Worm (Caenorhabditis elegans) whole organism, early embryonic: ENCODE data around the gene R11D1.7.

Experiments
- B0310.2 ChIP-seq: sonication (generic microtip); optimal IDR thresholded peaks from 2 replicates; lab custom pipeline; 2016; ENCODE audit warnings: mild to moderate bottlenecking, missing genetic modification characterization, missing compliant biosample characterization
- F13C5.2 ChIP-seq: sonication (generic microtip); optimal IDR thresholded peaks from 2 replicates; lab custom pipeline; 2017; ENCODE audit warnings: mild to moderate bottlenecking, missing genetic modification characterization, inconsistent platforms, missing compliant biosample characterization
- aly-1 ChIP-seq: sonication (generic microtip); optimal IDR thresholded peaks from 2 replicates; lab custom pipeline; 2016; ENCODE audit warnings: missing genetic modification characterization, missing compliant biosample characterization
- ama-1 ChIP-seq: fragments of 150-350 bp; optimal IDR thresholded peaks from 2 replicates; lab custom pipeline; 2014
- ceh-13 ChIP-seq: fragments of 200-800 bp; sonication (Bioruptor generic); optimal IDR thresholded peaks from 2 replicates; lab custom pipeline; 2018; ENCODE audit warnings: mild to moderate bottlenecking, missing genetic modification characterization, missing compliant biosample characterization
- ceh-36 ChIP-seq: sonication (generic microtip); optimal IDR thresholded peaks from 2 replicates; lab custom pipeline; 2016; ENCODE audit warnings: missing genetic modification characterization, inconsistent platforms, missing compliant biosample characterization
- ets-7 ChIP-seq: sonication (generic microtip); optimal IDR thresholded peaks from 2 replicates; lab custom pipeline; 2016; ENCODE audit warnings: missing genotype, missing genetic modification characterization, missing compliant biosample characterization
- flt-1 ChIP-seq: fragments of 200-800 bp; sonication (Bioruptor generic); IDR thresholded peaks from 2 replicates; pipeline ENCODE4 v1.3.6; 2022; ENCODE audit warnings: missing genetic modification characterization, missing compliant biosample characterization
- hmbx-1 ChIP-seq: sonication (generic microtip); optimal IDR thresholded peaks from 2 replicates; lab custom pipeline; 2016; ENCODE audit warnings: mild to moderate bottlenecking, missing genetic modification characterization, missing compliant biosample characterization
- hmg-4 ChIP-seq: fragments of 200-800 bp; sonication (Bioruptor generic); optimal IDR thresholded peaks from 2 replicates; lab custom pipeline; 2018; ENCODE audit warnings: mild to moderate bottlenecking, missing genetic modification characterization, missing compliant biosample characterization
- hnd-1 ChIP-seq: sonication (generic microtip); optimal IDR thresholded peaks from 2 replicates; lab custom pipeline; 2016; ENCODE audit warnings: missing genetic modification characterization, missing compliant biosample characterization
- pes-1 ChIP-seq: fragments of 200-800 bp; sonication (Bioruptor generic); IDR thresholded peaks from 2 replicates; pipeline ENCODE4 v1.3.6; 2022; ENCODE audit warnings: missing genetic modification reagents, missing genetic modification characterization, missing compliant biosample characterization
- scrt-1 ChIP-seq: fragments of 200-800 bp; sonication (Bioruptor generic); IDR thresholded peaks from 2 replicates; pipeline ENCODE4 v1.3.6; 2022; ENCODE audit warnings: missing genetic modification characterization, missing compliant biosample characterization
- sea-1 ChIP-seq: fragments of 200-800 bp; sonication (Bioruptor generic); conservative IDR thresholded peaks from 2 replicates; pipeline ENCODE4 v1.3.6; 2022; ENCODE audit warnings: missing genetic modification characterization, missing compliant biosample characterization
- tbx-11 ChIP-seq: fragments of 200-800 bp; sonication (Bioruptor generic); IDR thresholded peaks from 2 replicates; pipeline ENCODE4 v1.3.6; 2022; ENCODE audit warnings: missing genetic modification characterization, missing compliant biosample characterization
- tbx-37 ChIP-seq: fragments of 200-800 bp; sonication (Bioruptor generic); conservative IDR thresholded peaks from 2 replicates; pipeline ENCODE4 v1.3.6; 2022; ENCODE audit warnings: missing genetic modification reagents, missing genetic modification characterization, missing compliant biosample characterization
- tra-4 ChIP-seq: sonication (generic microtip); optimal IDR thresholded peaks from 2 replicates; lab custom pipeline; 2017; ENCODE audit warnings: missing genetic modification characterization, missing compliant biosample characterization

Gene R11D1.7

DNA sequence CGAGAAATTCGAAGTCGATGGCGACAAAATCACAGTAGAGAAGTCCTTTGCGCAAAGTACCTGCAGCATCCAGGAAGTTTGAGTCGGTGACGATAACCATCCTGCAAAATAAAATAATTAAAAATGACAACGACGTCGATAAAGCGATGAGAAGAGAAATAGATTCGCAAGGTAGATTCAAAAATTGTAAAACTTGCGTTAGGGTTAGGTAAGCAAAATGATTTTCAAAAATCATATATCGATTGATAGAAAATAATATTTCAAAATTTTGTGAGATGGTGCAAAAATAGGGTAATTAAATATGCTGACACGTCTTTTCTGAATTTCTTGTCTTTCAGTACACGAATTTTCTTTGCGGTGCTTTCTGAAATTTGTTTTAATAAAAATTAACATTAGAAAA is 24.7 kb upstream of the R11D1.7 start, which contains the start of gene parn-1:
Gene parn-1, minus strand, starts transcription at position 101 of the 400 bp plus-strand sequence.
- TF ChIP-seq pes-1 (no peak), tbx-37 (GFP tag; lab: Robert Waterston, UW) (no peak), ceh-13 (GFP tag; lab: Kevin White, UChicago) (no peak)

DNA sequence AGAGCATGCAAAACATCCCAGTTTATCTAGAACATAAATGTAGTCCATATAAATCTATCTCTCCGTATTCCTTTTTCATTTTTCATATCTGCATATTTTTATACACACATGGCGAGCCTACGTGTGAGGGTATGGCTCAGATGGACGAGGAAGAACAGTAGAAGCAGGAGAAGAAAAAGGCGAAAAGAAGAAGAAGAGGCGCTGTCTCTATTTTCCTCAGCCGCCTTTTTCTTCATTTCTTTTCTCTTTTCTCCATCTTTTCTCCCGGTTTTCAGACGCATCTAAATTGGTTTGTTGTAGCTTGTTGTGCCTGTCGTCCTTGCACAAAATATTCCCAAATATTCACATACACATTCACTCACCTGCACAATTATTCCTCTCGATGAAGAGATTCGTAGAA is 23.8 kb upstream of the R11D1.7 start, which contains the start of gene K10C8.4:
Gene K10C8.4, plus strand, starts transcription at position 301 of the 400 bp plus-strand sequence.
- TF ChIP-seq aly-1 (tag; lab: Kevin White, UChicago) (no peak), scrt-1 (GFP tag; lab: Robert Waterston, UW) (no peak), hmg-4 (GFP tag; lab: Kevin White, UChicago) (no peak), sea-1 (GFP tag; lab: Robert Waterston, UW) (no peak), ama-1 (lab: Kevin White, UChicago) (no peak), tbx-11 (GFP tag; lab: Robert Waterston, UW) (no peak), tra-4 (tag; lab: Kevin White, UChicago) (no peak), ets-7 (tag; lab: Kevin White, UChicago) (no peak), F13C5.2 (tag; lab: Kevin White, UChicago) (no peak), pes-1 (no peak), ceh-36 (tag; lab: Kevin White, UChicago) (no peak), tbx-37 (GFP tag; lab: Robert Waterston, UW) (no peak), B0310.2 (tag; lab: Kevin White, UChicago) (no peak), hnd-1 (tag; lab: Kevin White, UChicago) (no peak), hmbx-1 (tag; lab: Kevin White, UChicago) (no peak), flt-1 (no peak), ceh-13 (GFP tag; lab: Kevin White, UChicago) (no peak)

DNA sequence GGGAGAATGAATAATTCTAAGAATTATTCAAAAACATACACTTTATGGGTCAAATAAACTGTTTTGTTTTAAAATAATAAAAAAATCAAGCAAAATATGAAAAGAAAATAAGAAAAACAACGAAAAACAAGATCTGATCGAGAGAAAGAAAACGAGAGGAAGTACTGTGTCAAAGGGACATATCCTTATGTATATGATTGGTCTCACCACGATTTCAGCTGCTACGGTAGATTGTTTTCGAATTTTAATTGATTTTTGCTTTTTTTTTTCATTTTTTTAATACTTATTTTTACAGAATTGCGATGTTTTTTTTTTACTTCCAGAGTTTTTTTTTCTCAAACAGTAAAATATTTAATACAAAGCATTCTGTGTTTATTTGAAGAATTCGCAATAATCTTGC is 23.0 kb upstream of the R11D1.7 start:
- TF ChIP-seq tra-4 (tag; lab: Kevin White, UChicago) (no peak), hmg-4 (GFP tag; lab: Kevin White, UChicago) (no peak), scrt-1 (GFP tag; lab: Robert Waterston, UW) (no peak), aly-1 (tag; lab: Kevin White, UChicago) (no peak), ama-1 (lab: Kevin White, UChicago) (no peak), tbx-37 (GFP tag; lab: Robert Waterston, UW) (no peak), hnd-1 (tag; lab: Kevin White, UChicago) (no peak), ceh-36 (tag; lab: Kevin White, UChicago) (no peak), ets-7 (tag; lab: Kevin White, UChicago) (no peak), F13C5.2 (tag; lab: Kevin White, UChicago) (no peak), hmbx-1 (tag; lab: Kevin White, UChicago) (no peak), pes-1 (no peak), B0310.2 (tag; lab: Kevin White, UChicago) (no peak)

DNA sequence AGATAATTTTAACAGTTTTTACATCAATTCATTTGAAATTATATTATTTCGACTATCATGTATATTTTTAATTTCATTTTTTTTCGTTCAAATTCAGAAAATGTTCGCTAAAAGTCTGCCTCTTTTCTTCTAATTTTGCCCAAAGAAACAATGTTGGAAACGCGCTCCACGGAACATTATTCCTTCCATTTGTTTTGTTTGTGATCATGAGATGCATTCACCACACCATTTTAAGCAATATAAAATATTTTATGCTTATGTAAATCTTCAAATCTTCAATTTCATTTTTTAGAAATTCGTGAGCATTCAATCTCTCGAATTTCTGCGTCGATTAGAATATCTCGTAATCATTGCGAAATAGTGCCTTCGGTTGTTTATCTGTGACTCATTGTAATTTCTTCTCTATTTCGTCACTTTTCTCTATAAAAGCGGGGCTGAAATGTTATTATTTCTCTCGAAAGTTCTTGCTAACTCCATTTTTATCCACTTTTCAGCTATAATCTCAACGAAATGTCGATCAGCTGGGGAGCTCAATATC is 22.4 kb upstream of the R11D1.7 start, which contains the start of gene istr-1:
Gene istr-1, plus strand, starts transcription at position 495 of the 538 bp plus-strand sequence.
- TF ChIP-seq scrt-1 (GFP tag; lab: Robert Waterston, UW): no peak
- TF ChIP-seq tbx-11 (GFP tag; lab: Robert Waterston, UW): no peak
- no peak for TF ChIP-seq hmbx-1 (tag; lab: Kevin White, UChicago)
- no peak for TF ChIP-seq pes-1

DNA sequence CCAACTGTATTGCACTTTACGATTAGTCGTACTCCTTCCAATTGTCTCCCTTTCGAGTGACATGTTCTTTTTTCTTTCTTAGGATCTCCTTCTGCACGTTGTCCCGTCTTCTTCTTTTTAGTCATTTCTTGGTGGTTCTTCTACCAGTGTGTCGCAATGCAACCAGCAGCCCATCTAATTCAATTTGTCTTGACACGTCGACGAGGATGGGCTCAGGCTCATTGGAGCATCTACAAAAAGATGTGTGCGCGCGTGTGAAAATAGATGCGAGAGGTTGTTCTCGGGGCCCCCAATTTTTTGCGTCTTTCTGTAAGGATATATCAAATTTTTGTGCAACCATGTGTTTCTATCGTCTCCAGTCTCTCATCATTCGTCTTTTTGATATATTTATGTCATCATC is 18.2 kb upstream of the R11D1.7 start:
- TF ChIP-seq hmbx-1 (tag; lab: Kevin White, UChicago) (no peak), scrt-1 (GFP tag; lab: Robert Waterston, UW) (no peak), aly-1 (tag; lab: Kevin White, UChicago) (no peak), tbx-11 (GFP tag; lab: Robert Waterston, UW) (no peak), tra-4 (tag; lab: Kevin White, UChicago) (no peak), sea-1 (GFP tag; lab: Robert Waterston, UW) (no peak), B0310.2 (tag; lab: Kevin White, UChicago) (no peak), hmg-4 (GFP tag; lab: Kevin White, UChicago) (no peak), flt-1 (no peak), ama-1 (lab: Kevin White, UChicago) (no peak), ceh-36 (tag; lab: Kevin White, UChicago) (no peak), F13C5.2 (tag; lab: Kevin White, UChicago) (no peak), tbx-37 (GFP tag; lab: Robert Waterston, UW) (no peak), hnd-1 (tag; lab: Kevin White, UChicago) (no peak)

- no peak for TF ChIP-seq sea-1 (GFP tag; lab: Robert Waterston, UW)
- TF ChIP-seq hmg-4 (GFP tag; lab: Kevin White, UChicago): no peak
- no peak for TF ChIP-seq tbx-37 (GFP tag; lab: Robert Waterston, UW)
- no peak for TF ChIP-seq flt-1
- no peak for TF ChIP-seq hnd-1 (tag; lab: Kevin White, UChicago)
- no peak for TF ChIP-seq hmbx-1 (tag; lab: Kevin White, UChicago)
- no peak for TF ChIP-seq tbx-11 (GFP tag; lab: Robert Waterston, UW)
- no peak for TF ChIP-seq ceh-36 (tag; lab: Kevin White, UChicago)
- TF ChIP-seq tra-4 (tag; lab: Kevin White, UChicago): no peak
- TF ChIP-seq ets-7 (tag; lab: Kevin White, UChicago): no peak
These were observed 15.7 kb upstream of the R11D1.7 start, which contains the start of gene R11D1.1 for ce11 chrV:12704077-12704476. Gene R11D1.1, plus strand, starts transcription at chrV:12704377.

DNA sequence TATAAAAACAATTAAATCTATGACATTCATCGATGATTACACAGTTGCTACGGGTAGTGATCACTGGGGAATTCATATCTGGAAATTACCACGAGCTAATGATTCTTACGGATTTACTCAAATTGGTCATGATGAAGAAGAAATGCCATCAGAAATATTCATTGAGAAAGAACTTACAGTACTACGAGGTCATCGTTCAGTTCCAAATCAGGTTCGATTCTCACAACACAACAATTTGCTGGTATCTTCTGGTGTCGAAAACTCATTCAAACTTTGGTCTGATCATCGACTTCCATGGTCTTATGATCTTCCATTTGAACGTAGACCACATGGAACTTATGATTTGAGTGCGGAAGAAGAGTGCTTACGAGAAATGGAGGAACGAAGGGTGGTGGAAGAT is 13.3 kb upstream of the R11D1.7 start:
- TF ChIP-seq hmbx-1 (tag; lab: Kevin White, UChicago) (no peak), F13C5.2 (tag; lab: Kevin White, UChicago) (no peak), hnd-1 (tag; lab: Kevin White, UChicago) (no peak), ets-7 (tag; lab: Kevin White, UChicago) (no peak), ceh-13 (GFP tag; lab: Kevin White, UChicago) (no peak), ceh-36 (tag; lab: Kevin White, UChicago) (no peak), B0310.2 (tag; lab: Kevin White, UChicago) (no peak), aly-1 (tag; lab: Kevin White, UChicago) (no peak), hmg-4 (GFP tag; lab: Kevin White, UChicago) (no peak), flt-1 (no peak), pes-1 (no peak), tbx-37 (GFP tag; lab: Robert Waterston, UW) (no peak)
